Worm (Caenorhabditis elegans) whole organism, L1 larva: ENCODE measurements around the gene cla-1.

Experiments
- C16A3.4 ChIP-seq: fragments of 150-350 bp; optimal IDR thresholded peaks from 2 replicates; lab custom pipeline; 2014; ENCODE audit warnings: missing biosample characterization, missing genetic modification characterization
- C34B4.2 ChIP-seq: sonication (generic microtip); optimal IDR thresholded peaks from 2 replicates; lab custom pipeline; 2017; ENCODE audit warnings: mild to moderate bottlenecking, missing genetic modification characterization, missing compliant biosample characterization
- ceh-8 ChIP-seq: fragments of 200-800 bp; sonication (Bioruptor generic); optimal IDR thresholded peaks from 2 replicates; lab custom pipeline; 2018; ENCODE audit warnings: mild to moderate bottlenecking, missing genetic modification characterization, moderate library complexity, missing compliant biosample characterization
- ceh-82 ChIP-seq, 3 experiments: fragments of 150-350 bp in 1 of 3; sonication (generic microtip) in 2 of 3; optimal IDR thresholded peaks; 2 replicates each; lab custom pipeline; 2014 to 2017; ENCODE audit warnings: missing biosample characterization in 3 of 3, missing genetic modification characterization in 3 of 3
- ceh-88 ChIP-seq: fragments of 200-800 bp; sonication (Bioruptor generic); IDR thresholded peaks from 2 replicates; pipeline ENCODE4 v1.3.6; 2022; ENCODE audit warnings: missing genetic modification characterization, missing compliant biosample characterization
- ceh-90 ChIP-seq: sonication (generic microtip); optimal IDR thresholded peaks from 2 replicates; lab custom pipeline; 2016; ENCODE audit warnings: missing genetic modification characterization, missing compliant biosample characterization
- ces-1 ChIP-seq: fragments of 150-350 bp; optimal IDR thresholded peaks from 2 replicates; lab custom pipeline; 2014; ENCODE audit warnings: missing biosample characterization, missing genetic modification reagents, missing genetic modification characterization
- dsc-1 ChIP-seq: sonication (generic microtip); optimal IDR thresholded peaks from 2 replicates; lab custom pipeline; 2016; ENCODE audit warnings: mild to moderate bottlenecking, missing genetic modification characterization, missing compliant biosample characterization
- efl-1 ChIP-seq, 4 experiments: fragments of 150-350 bp; optimal IDR thresholded peaks in 3 of 4; peaks in 1 of 4; 1 replicate in 1 of 4; 2 replicates in 3 of 4; lab custom pipeline; 2014; ENCODE audit warnings: missing biosample characterization in 2 of 4, missing genetic modification characterization in 2 of 4, missing genetic modification reagents in 2 of 4
- efl-3 ChIP-seq: fragments of 200-800 bp; sonication (Bioruptor generic); optimal IDR thresholded peaks from 2 replicates; lab custom pipeline; 2018; ENCODE audit warnings: mild to moderate bottlenecking, missing genetic modification characterization, missing compliant biosample characterization
- egl-13 ChIP-seq: sonication (generic microtip); optimal IDR thresholded peaks from 2 replicates; lab custom pipeline; 2016; ENCODE audit warnings: missing genotype, missing genetic modification reagents, missing genetic modification characterization, missing compliant biosample characterization
- egl-27 ChIP-seq, 2 experiments: fragments of 150-350 bp in 1 of 2; sonication (generic microtip); optimal IDR thresholded peaks; 3 replicates each; lab custom pipeline; 2017 to 2018; ENCODE audit warnings: missing biosample characterization in 2 of 2, missing genetic modification characterization in 2 of 2, missing genetic modification reagents in 2 of 2
- elt-3 ChIP-seq, 6 experiments: fragments of 150-350 bp in 1 of 6; sonication (generic microtip); optimal IDR thresholded peaks; 2 replicates each; lab custom pipeline; 2017 to 2018; ENCODE audit warnings: missing biosample characterization in 6 of 6, missing genetic modification characterization in 6 of 6, inconsistent platforms in 1 of 6
- fkh-10 ChIP-seq: sonication (generic microtip); optimal IDR thresholded peaks from 2 replicates; lab custom pipeline; 2017; ENCODE audit warnings: missing biosample characterization, missing genetic modification reagents, missing genetic modification characterization
- fkh-4 ChIP-seq: sonication (generic microtip); optimal IDR thresholded peaks from 2 replicates; lab custom pipeline; 2016; ENCODE audit warnings: missing compliant biosample characterization, missing genetic modification characterization, borderline replicate concordance
- fkh-8 ChIP-seq: sonication (generic microtip); optimal IDR thresholded peaks from 2 replicates; lab custom pipeline; 2016; ENCODE audit warnings: mild to moderate bottlenecking, missing genetic modification characterization, missing compliant biosample characterization
- fos-1 ChIP-seq: fragments of 150-350 bp; optimal IDR thresholded peaks from 2 replicates; lab custom pipeline; 2014; ENCODE audit warnings: missing biosample characterization, missing genetic modification characterization
- grh-1 ChIP-seq: fragments of 200-800 bp; sonication (Bioruptor generic); IDR thresholded peaks from 2 replicates; pipeline ENCODE4 v1.3.6; 2022; ENCODE audit warnings: missing genetic modification reagents, missing genetic modification characterization, missing compliant biosample characterization
- hlh-17 ChIP-seq: fragments of 200-800 bp; sonication (Bioruptor generic); optimal IDR thresholded peaks from 2 replicates; lab custom pipeline; 2018; ENCODE audit warnings: missing genetic modification characterization, mild to moderate bottlenecking, missing compliant biosample characterization, moderate library complexity, borderline replicate concordance
- isw-1 ChIP-seq: fragments of 200-800 bp; sonication (Bioruptor generic); IDR thresholded peaks from 2 replicates; pipeline ENCODE4 v1.3.6; 2022; ENCODE audit warnings: missing genetic modification characterization, missing compliant biosample characterization
- jun-1 ChIP-seq: fragments of 150-350 bp; optimal IDR thresholded peaks from 2 replicates; lab custom pipeline; 2014; ENCODE audit warnings: missing biosample characterization, missing genetic modification reagents, missing genetic modification characterization
- lin-13 ChIP-seq: fragments of 150-350 bp; optimal IDR thresholded peaks from 2 replicates; lab custom pipeline; 2014; ENCODE audit warnings: missing biosample characterization, missing genetic modification reagents, missing genetic modification characterization
- lin-14 ChIP-seq: fragments of 200-800 bp; sonication (Bioruptor generic); optimal IDR thresholded peaks from 2 replicates; lab custom pipeline; 2018; ENCODE audit warnings: mild to moderate bottlenecking, missing genetic modification characterization, moderate library complexity, missing compliant biosample characterization
- lir-3 ChIP-seq: sonication (generic microtip); optimal IDR thresholded peaks from 2 replicates; lab custom pipeline; 2016; ENCODE audit warnings: mild to moderate bottlenecking, missing genetic modification characterization, moderate library complexity, missing compliant biosample characterization; ENCODE audit not compliant: poor library complexity
- mab-9 ChIP-seq: fragments of 200-800 bp; sonication (Bioruptor generic); IDR thresholded peaks from 2 replicates; pipeline ENCODE4 v1.3.6; 2022; ENCODE audit warnings: missing genetic modification reagents, missing genetic modification characterization, missing compliant biosample characterization
- nhr-11 ChIP-seq: fragments of 150-350 bp; optimal IDR thresholded peaks from 2 replicates; lab custom pipeline; 2014; ENCODE audit warnings: missing biosample characterization, missing genetic modification characterization
- nhr-12 ChIP-seq: sonication (generic microtip); optimal IDR thresholded peaks from 2 replicates; lab custom pipeline; 2017; ENCODE audit warnings: missing biosample characterization, missing genetic modification characterization
- nhr-19 ChIP-seq: fragments of 200-800 bp; sonication (Bioruptor generic); conservative IDR thresholded peaks from 2 replicates; pipeline ENCODE4 v1.3.6; 2022; ENCODE audit warnings: missing genetic modification characterization, missing compliant biosample characterization
- nhr-47 ChIP-seq: sonication (generic microtip); optimal IDR thresholded peaks from 2 replicates; lab custom pipeline; 2016; ENCODE audit warnings: mild to moderate bottlenecking, missing genetic modification characterization, moderate library complexity, missing compliant biosample characterization
- nhr-71 ChIP-seq: sonication (generic microtip); optimal IDR thresholded peaks from 2 replicates; lab custom pipeline; 2016; ENCODE audit warnings: mild to moderate bottlenecking, missing genetic modification characterization, moderate library complexity, missing compliant biosample characterization
- nhr-76 ChIP-seq: sonication (generic microtip); optimal IDR thresholded peaks from 2 replicates; lab custom pipeline; 2017; ENCODE audit warnings: missing biosample characterization, missing genetic modification characterization
- nhr-90 ChIP-seq: sonication (generic microtip); optimal IDR thresholded peaks from 2 replicates; lab custom pipeline; 2016; ENCODE audit warnings: mild to moderate bottlenecking, missing genetic modification characterization, missing compliant biosample characterization; ENCODE audit not compliant: poor library complexity
- pax-3 ChIP-seq: fragments of 200-800 bp; sonication (Bioruptor generic); optimal IDR thresholded peaks from 2 replicates; lab custom pipeline; 2018; ENCODE audit warnings: mild to moderate bottlenecking, missing genetic modification characterization, moderate library complexity, missing compliant biosample characterization
- rnt-1 ChIP-seq: sonication (generic microtip); optimal IDR thresholded peaks from 2 replicates; lab custom pipeline; 2016; ENCODE audit warnings: mild to moderate bottlenecking, missing genetic modification characterization, moderate library complexity, missing compliant biosample characterization
- skn-1 ChIP-seq: fragments of 150-350 bp; optimal IDR thresholded peaks from 2 replicates; lab custom pipeline; 2014; ENCODE audit warnings: missing biosample characterization, missing genetic modification characterization
- sup-37 ChIP-seq: fragments of 200-800 bp; sonication (Bioruptor generic); optimal IDR thresholded peaks from 2 replicates; lab custom pipeline; 2018; ENCODE audit warnings: mild to moderate bottlenecking, missing genetic modification characterization, missing compliant biosample characterization
- unc-30 ChIP-seq: sonication (generic microtip); optimal IDR thresholded peaks from 2 replicates; lab custom pipeline; 2017; ENCODE audit warnings: missing biosample characterization, missing genetic modification characterization
- unc-62 ChIP-seq: fragments of 150-350 bp; optimal IDR thresholded peaks from 2 replicates; lab custom pipeline; 2014; ENCODE audit warnings: missing biosample characterization, missing genetic modification reagents, missing genetic modification characterization
- unc-86 ChIP-seq: sonication (generic microtip); optimal IDR thresholded peaks from 2 replicates; lab custom pipeline; 2016; ENCODE audit warnings: missing genetic modification characterization, missing compliant biosample characterization
- vab-15 ChIP-seq: sonication (generic microtip); optimal IDR thresholded peaks from 2 replicates; lab custom pipeline; 2017; ENCODE audit warnings: missing genotype, mild to moderate bottlenecking, missing genetic modification characterization, missing compliant biosample characterization
- zag-1 ChIP-seq: fragments of 150-350 bp; optimal IDR thresholded peaks from 2 replicates; lab custom pipeline; 2014; ENCODE audit warnings: missing biosample characterization, missing genetic modification characterization
- ztf-11 ChIP-seq, 2 experiments: sonication (generic microtip); optimal IDR thresholded peaks; 2 replicates each; lab custom pipeline; 2016 to 2017; ENCODE audit warnings: missing genetic modification characterization in 2 of 2, missing biosample characterization in 1 of 2, missing compliant biosample characterization in 1 of 2
- ztf-4 ChIP-seq: fragments of 150-350 bp; optimal IDR thresholded peaks from 2 replicates; lab custom pipeline; 2014; ENCODE audit warnings: missing biosample characterization, missing genetic modification characterization

cla-1 gene

DNA sequence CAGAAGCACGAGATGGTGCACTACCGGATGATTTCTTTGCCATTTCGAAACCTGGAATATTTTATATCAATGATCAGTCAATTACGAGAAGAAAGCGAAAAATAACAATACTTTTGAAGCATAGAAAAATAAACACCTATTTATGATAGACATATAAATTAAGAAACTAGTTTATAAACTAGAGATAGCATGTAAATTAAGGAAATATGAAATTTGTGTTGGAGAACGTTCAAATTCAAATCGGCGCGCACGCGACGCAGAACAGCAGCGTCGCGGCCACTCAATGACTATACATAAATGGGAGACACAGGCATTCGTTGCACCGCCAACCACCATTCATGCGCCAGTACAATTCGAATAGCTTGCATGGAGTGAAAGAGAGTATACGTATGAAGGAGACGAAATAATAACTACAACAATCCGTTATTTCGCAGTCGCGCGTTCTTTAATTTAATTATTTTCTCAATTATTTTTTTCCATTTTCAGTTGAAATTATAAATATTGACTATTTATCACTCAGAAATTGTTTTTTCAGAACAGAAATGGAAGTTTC, 8.6 kb upstream of the cla-1 start, which contains the start of the genes cec-5 and nol-10 (continued):
- peak; percentile 38 for TF ChIP-seq zag-1
- peak in 1 of 2 experiments; percentile 29 for TF ChIP-seq ztf-11 (tag; optimal IDR thresholded peaks at IDR 0.05; lab: Kevin White, UChicago)
- TF ChIP-seq ztf-4 (tag; lab: Kevin White, UChicago), result peak; percentile 22
- peak; percentile 3 for TF ChIP-seq fkh-10 (GFP tag; lab: Kevin White, UChicago)
- TF ChIP-seq lin-13, result peak; percentile 73
- TF ChIP-seq lir-3 (tag; lab: Kevin White, UChicago), result peak; percentile 23
- peak; percentile 58 for TF ChIP-seq egl-13
- TF ChIP-seq fkh-4, result no peak
- TF ChIP-seq ceh-88, result no peak
- no peak for TF ChIP-seq nhr-76 (tag; lab: Kevin White, UChicago)
- peak in 1 of 6 experiments; percentile 21 for TF ChIP-seq elt-3 (tag; optimal IDR thresholded peaks at IDR 0.05; lab: Kevin White, UChicago)
- no peak for TF ChIP-seq ceh-8 (GFP tag; lab: Kevin White, UChicago)
- TF ChIP-seq hlh-17 (GFP tag; lab: Kevin White, UChicago), result no peak
- TF ChIP-seq nhr-19, result peak; percentile 44
- TF ChIP-seq egl-27 (tag; optimal IDR thresholded peaks at IDR 0.05; lab: Kevin White, UChicago), result peak in 1 of 2 experiments; percentile 33
- peak; percentile 74 for TF ChIP-seq nhr-47
- no peak for TF ChIP-seq efl-3 (GFP tag; lab: Kevin White, UChicago)
- TF ChIP-seq dsc-1, result peak; percentile 43
- TF ChIP-seq nhr-12, result no peak
- TF ChIP-seq unc-30 (tag; lab: Kevin White, UChicago), result no peak
- TF ChIP-seq isw-1 (GFP tag; lab: Robert Waterston, UW), result peak; percentile 47; the same call in 1 of the 2 replicates
- peak; percentile 53 for TF ChIP-seq fos-1
- peak; percentile 71 for TF ChIP-seq fkh-8
- TF ChIP-seq efl-1 (optimal IDR thresholded peaks at IDR 0.05; lab: Kevin White, UChicago), result peak; percentile 78 to 81
- TF ChIP-seq efl-1 (GFP tag; optimal IDR thresholded peaks at IDR 0.05 in 1 of 2; lab: Kevin White, UChicago), result peak; percentile 75 to 96
- no peak for TF ChIP-seq ces-1
- no peak for TF ChIP-seq nhr-11 (tag; lab: Kevin White, UChicago)
- TF ChIP-seq unc-62, result no peak
- no peak for TF ChIP-seq ceh-90
- TF ChIP-seq grh-1 (GFP tag; lab: Robert Waterston, UW), result no peak
- TF ChIP-seq C34B4.2 (tag; lab: Kevin White, UChicago), result no peak
- no peak for TF ChIP-seq sup-37 (GFP tag; lab: Kevin White, UChicago)
- TF ChIP-seq skn-1 (tag; lab: Kevin White, UChicago), result peak; percentile 40
- no peak for TF ChIP-seq jun-1 (tag; lab: Kevin White, UChicago)
- TF ChIP-seq C16A3.4 (tag; lab: Kevin White, UChicago), result peak; percentile 79
- no peak for TF ChIP-seq pax-3
- peak; percentile 85 for TF ChIP-seq nhr-71 (tag; lab: Kevin White, UChicago)
- peak; percentile 55 for TF ChIP-seq nhr-90
- TF ChIP-seq rnt-1 (tag; lab: Kevin White, UChicago), result peak; percentile 42

DNA sequence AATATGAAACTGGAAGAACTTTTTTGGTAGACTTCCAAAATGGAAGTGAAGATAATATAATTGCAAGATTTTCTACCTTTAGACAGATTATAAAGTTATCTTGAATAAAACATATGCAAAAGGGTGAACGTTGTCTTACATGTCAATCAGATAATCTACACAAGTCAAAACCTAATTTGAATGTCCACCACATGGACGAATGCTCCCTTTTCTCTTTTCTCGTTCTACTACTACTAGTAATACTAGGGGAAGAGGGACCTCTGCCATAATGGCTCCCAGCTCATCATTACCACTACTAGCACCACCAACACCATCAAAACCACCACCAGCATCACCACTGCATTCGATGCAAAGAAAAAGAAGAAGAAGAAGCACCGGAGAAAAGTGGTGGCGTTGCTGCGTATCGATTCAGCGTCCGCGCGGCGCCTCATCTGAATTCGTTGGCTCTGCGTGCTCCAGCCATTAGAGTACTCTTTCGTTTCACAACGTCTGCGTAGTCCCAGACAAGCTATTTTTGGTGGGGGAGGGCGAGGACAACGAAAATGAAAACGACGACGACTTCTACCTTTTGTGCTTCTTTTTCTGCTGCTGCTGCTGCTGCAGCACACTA, 3.4 kb upstream of the cla-1 start:
- TF ChIP-seq pax-3 (no peak), ces-1 (no peak), mab-9 (GFP tag; lab: Robert Waterston, UW) (no peak), lin-14 (GFP tag; lab: Kevin White, UChicago) (peak; percentile 58), sup-37 (GFP tag; lab: Kevin White, UChicago) (no peak), ceh-82 (tag; optimal IDR thresholded peaks at IDR 0.05; lab: Kevin White, UChicago) (peak in 2 of 3 experiments; percentile 15 to 40), ztf-4 (tag; lab: Kevin White, UChicago) (no peak), unc-86 (tag; lab: Kevin White, UChicago) (no peak), ceh-90 (no peak), vab-15 (no peak)
